Fruit fly (Drosophila melanogaster) whole organism: ENCODE measurements around the gene Eip78C.

ENCODE experiments used
- CG8478 ChIP-seq: fragments of >200 bp; optimal IDR thresholded peaks from 2 replicates; lab custom pipeline; 2018; ENCODE audit warnings: inconsistent platforms
- Dll ChIP-seq: fragments of >200 bp; optimal IDR thresholded peaks from 2 replicates; lab custom pipeline; 2017
- EcR ChIP-seq, 2 experiments: fragments of >200 bp; optimal IDR thresholded peaks; 2 replicates each; lab custom pipeline; 2017; ENCODE audit warnings: missing biosample characterization in 2 of 2, missing genetic modification characterization in 2 of 2, missing genetic modification reagents in 2 of 2
- pan ChIP-seq: fragments of >200 bp; optimal IDR thresholded peaks from 2 replicates; lab custom pipeline; 2017
- psq ChIP-seq: fragments of >200 bp; optimal IDR thresholded peaks from 2 replicates; lab custom pipeline; 2017
- usp ChIP-seq: fragments of >200 bp; optimal IDR thresholded peaks from 2 replicates; lab custom pipeline; 2017; ENCODE audit warnings: missing biosample characterization, missing genetic modification characterization, mixed read lengths

The Eip78C gene

dm6 chr3L:21275921-21276295, 49.5 kb downstream of the Eip78C start:
- TF ChIP-seq EcR (GFP tag; optimal IDR thresholded peaks at IDR 0.05; lab: Kevin White, UChicago) (no peak), psq (lab: Kevin White, UChicago) (no peak), CG8478 (lab: Kevin White, UChicago) (no peak), pan (lab: Kevin White, UChicago) (no peak), Dll (no peak), usp (GFP tag; lab: Kevin White, UChicago) (no peak)

dm6 chr3L:21276296-21277257, 50.2 kb downstream of the Eip78C start:
- TF ChIP-seq usp (GFP tag; lab: Kevin White, UChicago) (no peak), EcR (GFP tag; optimal IDR thresholded peaks at IDR 0.05; lab: Kevin White, UChicago) (no peak)

dm6 chr3L:21277897-21278530, 51.6 kb downstream of the Eip78C start:
- TF ChIP-seq pan (lab: Kevin White, UChicago) (no peak), psq (lab: Kevin White, UChicago) (no peak), usp (GFP tag; lab: Kevin White, UChicago) (no peak), Dll (no peak), CG8478 (lab: Kevin White, UChicago) (no peak), EcR (GFP tag; optimal IDR thresholded peaks at IDR 0.05; lab: Kevin White, UChicago) (no peak)

- no peak for TF ChIP-seq usp (GFP tag; lab: Kevin White, UChicago)
- TF ChIP-seq psq (lab: Kevin White, UChicago), result no peak
- TF ChIP-seq EcR (GFP tag; optimal IDR thresholded peaks at IDR 0.05; lab: Kevin White, UChicago), result no peak
- TF ChIP-seq Dll, result no peak
- TF ChIP-seq pan (lab: Kevin White, UChicago), result no peak
- no peak for TF ChIP-seq CG8478 (lab: Kevin White, UChicago)
Observed at dm6 chr3L:21279168-21279567, 52.8 kb downstream of the Eip78C start.

dm6 chr3L:21279876-21280566, 53.6 kb downstream of the Eip78C start, which contains the start of gene AcCoAS:
Gene AcCoAS (minus strand): TSS chr3L:21280243.
- no peak for TF ChIP-seq psq (lab: Kevin White, UChicago)
- TF ChIP-seq usp (GFP tag; lab: Kevin White, UChicago), result no peak
- TF ChIP-seq pan (lab: Kevin White, UChicago), result no peak

dm6 chr3L:21280996-21281691, 54.7 kb downstream of the Eip78C start, which contains the start of gene ppl:
Gene ppl (minus strand): TSS chr3L:21281506.
- TF ChIP-seq CG8478 (lab: Kevin White, UChicago) (no peak), Dll (no peak), psq (lab: Kevin White, UChicago) (no peak), EcR (GFP tag; optimal IDR thresholded peaks at IDR 0.05; lab: Kevin White, UChicago) (no peak), usp (GFP tag; lab: Kevin White, UChicago) (no peak), pan (lab: Kevin White, UChicago) (no peak)

- TF ChIP-seq CG8478 (lab: Kevin White, UChicago) (no peak), usp (GFP tag; lab: Kevin White, UChicago) (no peak)
Observed at dm6 chr3L:21281706-21282105, 55.3 kb downstream of the Eip78C start.

dm6 chr3L:21282741-21283140, 56.3 kb downstream of the Eip78C start:
- TF ChIP-seq CG8478 (lab: Kevin White, UChicago), result no peak
- TF ChIP-seq psq (lab: Kevin White, UChicago), result no peak
- TF ChIP-seq Dll, result no peak
- TF ChIP-seq EcR (GFP tag; optimal IDR thresholded peaks at IDR 0.05; lab: Kevin White, UChicago), result no peak
- no peak for TF ChIP-seq usp (GFP tag; lab: Kevin White, UChicago)
- no peak for TF ChIP-seq pan (lab: Kevin White, UChicago)

- no peak for TF ChIP-seq psq (lab: Kevin White, UChicago)
- TF ChIP-seq EcR (GFP tag; optimal IDR thresholded peaks at IDR 0.05; lab: Kevin White, UChicago), result no peak
- no peak for TF ChIP-seq usp (GFP tag; lab: Kevin White, UChicago)
- TF ChIP-seq CG8478 (lab: Kevin White, UChicago), result no peak
- no peak for TF ChIP-seq Dll
- TF ChIP-seq pan (lab: Kevin White, UChicago), result no peak
Observed at dm6 chr3L:21283795-21284194, 57.4 kb downstream of the Eip78C start.

dm6 chr3L:21284720-21285638, 58.6 kb downstream of the Eip78C start:
- TF ChIP-seq psq (lab: Kevin White, UChicago) (no peak), usp (GFP tag; lab: Kevin White, UChicago) (no peak), pan (lab: Kevin White, UChicago) (no peak), Dll (no peak), EcR (GFP tag; optimal IDR thresholded peaks at IDR 0.05; lab: Kevin White, UChicago) (no peak), CG8478 (lab: Kevin White, UChicago) (no peak)
